Fruit fly (Drosophila melanogaster): Measurements from ENCODE around the gene CG45489.
A peak's percentile ranks its signal among the peaks of the same experiment; 100 is the strongest.

Gene CG45489

dm6 chrX:19889128-19889756, 39.7 kb downstream of the CG45489 start (continued):
- peak; percentile 93 for TF ChIP-seq CG2120 (GFP tag; optimal IDR thresholded peaks at IDR 0.05)
- peak; percentile 73 for TF ChIP-seq wek (GFP tag; optimal IDR thresholded peaks at IDR 0.05)
- TF ChIP-seq MESR4 (GFP tag; optimal IDR thresholded peaks at IDR 0.05): peak; percentile 40
- TF ChIP-seq dm (GFP tag; optimal IDR thresholded peaks at IDR 0.05): peak; percentile 77
- no peak for TF ChIP-seq h (optimal IDR thresholded peaks at IDR 0.05)
- peak; percentile 86 for TF ChIP-seq CoRest (tag; optimal IDR thresholded peaks at IDR 0.05)
- peak; percentile 91 for TF ChIP-seq CG9609 (GFP tag; optimal IDR thresholded peaks at IDR 0.05)
- TF ChIP-seq Xbp1 (GFP tag; optimal IDR thresholded peaks at IDR 0.05): peak; percentile 85
- peak; percentile 88 for TF ChIP-seq CG14014 (GFP tag; IDR thresholded peaks at IDR 0.05)
- TF ChIP-seq ttk (GFP tag; IDR thresholded peaks at IDR 0.05): peak; percentile 80
- TF ChIP-seq NK7.1 (GFP tag; optimal IDR thresholded peaks at IDR 0.05): peak; percentile 69
- peak; percentile 84 for TF ChIP-seq org-1 (GFP tag; optimal IDR thresholded peaks at IDR 0.05)
- peak; percentile 59; the same call in 1 of the 3 replicates for TF ChIP-seq C15 (GFP tag; IDR thresholded peaks at IDR 0.05)
- TF ChIP-seq nerfin-1 (tag; optimal IDR thresholded peaks at IDR 0.05): peak; percentile 61
- peak; percentile 81 for TF ChIP-seq slp2 (GFP tag; optimal IDR thresholded peaks at IDR 0.05)
- no peak for TF ChIP-seq hb (GFP tag; IDR thresholded peaks at IDR 0.05; ENCODE audit: partially characterized antibody)
- TF ChIP-seq CG4282 (GFP tag; optimal IDR thresholded peaks at IDR 0.05): peak; percentile 69
- peak; percentile 14 for TF ChIP-seq CG7271 (tag; optimal IDR thresholded peaks at IDR 0.05)
- TF ChIP-seq Ada2b (GFP tag; IDR thresholded peaks at IDR 0.05): peak; percentile 73
- peak; percentile 77 for TF ChIP-seq Elba2 (GFP tag; optimal IDR thresholded peaks at IDR 0.05)
- TF ChIP-seq CG12769 (tag; optimal IDR thresholded peaks at IDR 0.05): peak; percentile 93
- TF ChIP-seq Chrac-16 (GFP tag; optimal IDR thresholded peaks at IDR 0.05): peak; percentile 89
- TF ChIP-seq CG18262 (tag; optimal IDR thresholded peaks at IDR 0.05): peak; percentile 85
- TF ChIP-seq Sin3A (optimal IDR thresholded peaks at IDR 0.05): no peak
- TF ChIP-seq mld (GFP tag; IDR thresholded peaks at IDR 0.05; ENCODE audit: partially characterized antibody): no peak
- peak; percentile 67 for TF ChIP-seq pb (GFP tag; optimal IDR thresholded peaks at IDR 0.05)
- TF ChIP-seq al (GFP tag; IDR thresholded peaks at IDR 0.05): peak; percentile 71
- TF ChIP-seq Hr78 (GFP tag; optimal IDR thresholded peaks at IDR 0.05): no peak
- TF ChIP-seq amos (GFP tag; IDR thresholded peaks at IDR 0.05; ENCODE audit: partially characterized antibody): no peak
- TF ChIP-seq CG10959 (GFP tag; IDR thresholded peaks at IDR 0.05): peak; percentile 86
- peak; percentile 23 for TF ChIP-seq CG17186 (GFP tag; optimal IDR thresholded peaks at IDR 0.05)
- no peak for TF ChIP-seq CG2129 (GFP tag; IDR thresholded peaks at IDR 0.05; ENCODE audit: partially characterized antibody)
- peak; percentile 63 for TF ChIP-seq gcm2 (GFP tag; optimal IDR thresholded peaks at IDR 0.05)
- TF ChIP-seq oc (tag; optimal IDR thresholded peaks at IDR 0.05): peak; percentile 79
- TF ChIP-seq Atf-2 (GFP tag; optimal IDR thresholded peaks at IDR 0.05): peak; percentile 82
- no peak for TF ChIP-seq br (optimal IDR thresholded peaks at IDR 0.05)
- peak; percentile 77 to 91 for TF ChIP-seq Pdp1 (GFP tag; optimal IDR thresholded peaks at IDR 0.05)
- no peak for TF ChIP-seq Drgx (GFP tag; IDR thresholded peaks at IDR 0.05)
- peak; percentile 85 for TF ChIP-seq scrt (GFP tag; optimal IDR thresholded peaks at IDR 0.05)
- peak; percentile 92 for TF ChIP-seq lab (GFP tag; optimal IDR thresholded peaks at IDR 0.05)
- TF ChIP-seq fd3F (GFP tag; optimal IDR thresholded peaks at IDR 0.05): peak; percentile 73
- TF ChIP-seq caup (GFP tag; optimal IDR thresholded peaks at IDR 0.05; ENCODE audit: severe bottlenecking): peak; percentile 84
- TF ChIP-seq sima (GFP tag; optimal IDR thresholded peaks at IDR 0.05): peak; percentile 68
- peak; percentile 68 for TF ChIP-seq CG15514 (GFP tag; optimal IDR thresholded peaks at IDR 0.05)
- TF ChIP-seq D (optimal IDR thresholded peaks at IDR 0.05): no peak
- peak; percentile 78 for TF ChIP-seq D (GFP tag; optimal IDR thresholded peaks at IDR 0.05)
- TF ChIP-seq Taf1 (GFP tag; IDR thresholded peaks at IDR 0.05): peak; percentile 41; the same call in 1 of the 2 replicates
- TF ChIP-seq z (GFP tag; IDR thresholded peaks at IDR 0.05): no peak
- peak; percentile 75 to 87 for TF ChIP-seq Hr51 (GFP tag; optimal IDR thresholded peaks at IDR 0.05)
- peak; percentile 88 for TF ChIP-seq CG16815 (GFP tag; optimal IDR thresholded peaks at IDR 0.05)

Data from whole organism, embryonic.